Worm (Caenorhabditis elegans) whole organism, mixed stage, embryonic: ENCODE measurements around the gene poml-1.

Source experiments
- bed-3 ChIP-seq: fragments of 200-800 bp; sonication (Bioruptor generic); optimal IDR thresholded peaks from 3 replicates; lab custom pipeline; 2018; ENCODE audit warnings: mild to moderate bottlenecking, missing genetic modification characterization, moderate library complexity, missing compliant biosample characterization
- ceh-39 ChIP-seq: fragments of 150-350 bp; optimal IDR thresholded peaks from 2 replicates; lab custom pipeline; 2014; ENCODE audit warnings: missing biosample characterization, missing genetic modification characterization
- ceh-43 ChIP-seq: fragments of 200-800 bp; sonication (Bioruptor generic); optimal IDR thresholded peaks from 2 replicates; lab custom pipeline; 2018; ENCODE audit warnings: mild to moderate bottlenecking, missing genetic modification characterization, moderate library complexity, missing compliant biosample characterization
- ceh-83 ChIP-seq: fragments of 200-800 bp; sonication (Bioruptor generic); optimal IDR thresholded peaks from 2 replicates; lab custom pipeline; 2018; ENCODE audit warnings: mild to moderate bottlenecking, missing genetic modification characterization, missing compliant biosample characterization
- ces-1 ChIP-seq: fragments of 150-350 bp; optimal IDR thresholded peaks from 2 replicates; lab custom pipeline; 2014; ENCODE audit warnings: missing biosample characterization, missing genetic modification reagents, missing genetic modification characterization
- cnd-1 ChIP-seq: fragments of 200-800 bp; sonication (Bioruptor generic); optimal IDR thresholded peaks from 2 replicates; lab custom pipeline; 2018; ENCODE audit warnings: mild to moderate bottlenecking, missing genetic modification characterization, missing compliant biosample characterization
- elt-1 ChIP-seq: sonication (generic microtip); optimal IDR thresholded peaks from 2 replicates; lab custom pipeline; 2017; ENCODE audit warnings: missing genetic modification characterization, mild to moderate bottlenecking, missing compliant biosample characterization, antibody characterized with exemption, moderate library complexity, borderline replicate concordance; ENCODE audit not compliant: insufficient read depth
- elt-3 ChIP-seq: fragments of 150-350 bp; optimal IDR thresholded peaks from 2 replicates; lab custom pipeline; 2014; ENCODE audit warnings: missing biosample characterization, missing genetic modification characterization
- flh-1 ChIP-seq: fragments of 200-800 bp; sonication (Bioruptor generic); optimal IDR thresholded peaks from 2 replicates; lab custom pipeline; 2018; ENCODE audit warnings: mild to moderate bottlenecking, missing genetic modification characterization, moderate library complexity, missing compliant biosample characterization
- ham-2 ChIP-seq: fragments of 200-800 bp; sonication (Bioruptor generic); optimal IDR thresholded peaks from 2 replicates; lab custom pipeline; 2018; ENCODE audit warnings: mild to moderate bottlenecking, missing genetic modification characterization, missing compliant biosample characterization
- hlh-1 ChIP-seq: fragments of 150-350 bp; optimal IDR thresholded peaks from 2 replicates; lab custom pipeline; 2014; ENCODE audit warnings: missing biosample characterization, missing genetic modification reagents, missing genetic modification characterization
- lin-13 ChIP-seq: fragments of 150-350 bp; optimal IDR thresholded peaks from 2 replicates; lab custom pipeline; 2014; ENCODE audit warnings: missing biosample characterization, missing genetic modification characterization
- lin-32 ChIP-seq: fragments of 200-800 bp; sonication (Bioruptor generic); optimal IDR thresholded peaks from 2 replicates; lab custom pipeline; 2018; ENCODE audit warnings: mild to moderate bottlenecking, missing genetic modification characterization, missing compliant biosample characterization
- lsy-2 ChIP-seq: fragments of 150-350 bp; optimal IDR thresholded peaks from 2 replicates; lab custom pipeline; 2014; ENCODE audit warnings: missing biosample characterization, missing genetic modification characterization
- mep-1 ChIP-seq: fragments of 150-350 bp; optimal IDR thresholded peaks from 2 replicates; lab custom pipeline; 2017; ENCODE audit warnings: missing biosample characterization, missing genetic modification reagents, missing genetic modification characterization, inconsistent platforms
- mls-2 ChIP-seq: sonication (generic microtip); optimal IDR thresholded peaks from 2 replicates; lab custom pipeline; 2016; ENCODE audit warnings: mild to moderate bottlenecking, missing genetic modification characterization, moderate library complexity, missing compliant biosample characterization
- nhr-12 ChIP-seq: fragments of 150-350 bp; optimal IDR thresholded peaks from 2 replicates; lab custom pipeline; 2014; ENCODE audit warnings: missing biosample characterization, missing genetic modification characterization
- nhr-2 ChIP-seq: fragments of 150-350 bp; optimal IDR thresholded peaks from 2 replicates; lab custom pipeline; 2014; ENCODE audit warnings: missing biosample characterization, missing genetic modification characterization
- nhr-237 ChIP-seq: fragments of 150-350 bp; optimal IDR thresholded peaks from 2 replicates; lab custom pipeline; 2014; ENCODE audit warnings: missing biosample characterization, missing genetic modification characterization
- nhr-28 ChIP-seq: fragments of 150-350 bp; optimal IDR thresholded peaks from 2 replicates; lab custom pipeline; 2014; ENCODE audit warnings: missing biosample characterization, missing genetic modification characterization
- pha-4 ChIP-seq: fragments of 150-350 bp; optimal IDR thresholded peaks from 2 replicates; lab custom pipeline; 2018; ENCODE audit warnings: missing biosample characterization, missing genetic modification reagents, missing genetic modification characterization
- sem-2 ChIP-seq: fragments of 200-800 bp; sonication (Bioruptor generic); optimal IDR thresholded peaks from 2 replicates; lab custom pipeline; 2018; ENCODE audit warnings: mild to moderate bottlenecking, missing genetic modification characterization, missing compliant biosample characterization
- snpc-4 ChIP-seq: fragments of 150-350 bp; optimal IDR thresholded peaks from 2 replicates; lab custom pipeline; 2014; ENCODE audit warnings: missing biosample characterization, missing genetic modification characterization
- sptf-1 ChIP-seq: sonication (generic microtip); optimal IDR thresholded peaks from 2 replicates; lab custom pipeline; 2017; ENCODE audit warnings: mild to moderate bottlenecking, missing genetic modification characterization, moderate library complexity, missing compliant biosample characterization
- tbx-8 ChIP-seq: fragments of 200-800 bp; sonication (Bioruptor generic); optimal IDR thresholded peaks from 2 replicates; lab custom pipeline; 2018; ENCODE audit warnings: mild to moderate bottlenecking, missing genetic modification characterization, moderate library complexity, missing compliant biosample characterization
- unc-120 ChIP-seq: sonication (generic microtip); optimal IDR thresholded peaks from 2 replicates; lab custom pipeline; 2017; ENCODE audit warnings: missing genetic modification characterization, missing compliant biosample characterization; ENCODE audit not compliant: poor library complexity, severe bottlenecking
- ztf-11 ChIP-seq: fragments of 150-350 bp; optimal IDR thresholded peaks from 2 replicates; lab custom pipeline; 2014; ENCODE audit warnings: missing biosample characterization, missing genetic modification characterization

poml-1 gene

ce11 chrX:13685725-13686124 is 37.0 kb downstream of the poml-1 start:
- no peak for TF ChIP-seq hlh-1
- no peak for TF ChIP-seq nhr-2 (tag; lab: Kevin White, UChicago)
- TF ChIP-seq snpc-4 (tag; lab: Kevin White, UChicago): no peak
- no peak for TF ChIP-seq pha-4 (tag; lab: Kevin White, UChicago)
- no peak for TF ChIP-seq sem-2 (GFP tag; lab: Kevin White, UChicago)
- TF ChIP-seq ceh-83: no peak
- TF ChIP-seq nhr-12 (tag; lab: Kevin White, UChicago): no peak
- TF ChIP-seq ceh-39 (tag; lab: Kevin White, UChicago): no peak
- no peak for TF ChIP-seq sptf-1 (tag; lab: Kevin White, UChicago)
- TF ChIP-seq ceh-43 (GFP tag; lab: Kevin White, UChicago): no peak
- no peak for TF ChIP-seq lin-32
- no peak for TF ChIP-seq mep-1 (tag; lab: Kevin White, UChicago)
- TF ChIP-seq elt-1 (tag; lab: Kevin White, UChicago): no peak
- TF ChIP-seq tbx-8 (GFP tag; lab: Kevin White, UChicago): no peak
- no peak for TF ChIP-seq cnd-1 (tag; lab: Kevin White, UChicago)
- TF ChIP-seq bed-3 (GFP tag; lab: Kevin White, UChicago): no peak
- TF ChIP-seq elt-3: no peak

ce11 chrX:13676892-13677291 is 45.8 kb downstream of the poml-1 start, which contains the start of gene gck-4:
gck-4 (plus strand) TSS chrX:13677192.
- TF ChIP-seq mep-1 (tag; lab: Kevin White, UChicago): no peak

ce11 chrX:13675444-13675843 is 47.3 kb downstream of the poml-1 start:
- TF ChIP-seq lsy-2 (tag; lab: Kevin White, UChicago): no peak
- no peak for TF ChIP-seq ztf-11 (tag; lab: Kevin White, UChicago)
- peak; percentile 17 for TF ChIP-seq ceh-39 (tag; lab: Kevin White, UChicago)
- TF ChIP-seq unc-120 (tag; lab: Kevin White, UChicago): peak; percentile 13
- TF ChIP-seq nhr-28: no peak
- TF ChIP-seq ham-2: peak; percentile 92
- peak; percentile 51 for TF ChIP-seq sptf-1 (tag; lab: Kevin White, UChicago)
- peak; percentile 29 for TF ChIP-seq nhr-2 (tag; lab: Kevin White, UChicago)
- TF ChIP-seq mls-2 (tag; lab: Kevin White, UChicago): peak; percentile 48

ce11 chrX:13672622-13673021 is 50.1 kb downstream of the poml-1 start:
- TF ChIP-seq bed-3 (GFP tag; lab: Kevin White, UChicago): no peak
- no peak for TF ChIP-seq elt-3
- TF ChIP-seq elt-1 (tag; lab: Kevin White, UChicago): peak; percentile 35
- TF ChIP-seq, all 35 proteins: peak for 1

ce11 chrX:13670966-13671365 is 51.8 kb downstream of the poml-1 start:
- TF ChIP-seq pha-4 (tag; lab: Kevin White, UChicago): no peak
- peak; percentile 60 for TF ChIP-seq hlh-1

ce11 chrX:13669641-13670040 is 53.1 kb downstream of the poml-1 start:
- peak; percentile 80 for TF ChIP-seq pha-4 (tag; lab: Kevin White, UChicago)
- TF ChIP-seq lin-13 (tag; lab: Kevin White, UChicago): peak; percentile 14
- TF ChIP-seq flh-1 (GFP tag; lab: Kevin White, UChicago): no peak
- peak; percentile 33 for TF ChIP-seq ces-1 (GFP tag; lab: Kevin White, UChicago)
- TF ChIP-seq hlh-1: no peak
- peak; percentile 6 for TF ChIP-seq lsy-2 (tag; lab: Kevin White, UChicago)
- TF ChIP-seq nhr-237 (tag; lab: Kevin White, UChicago): peak; percentile 26
- TF ChIP-seq mep-1 (tag; lab: Kevin White, UChicago): peak; percentile 72
